Fruit fly (Drosophila melanogaster): ENCODE results near the gene Zasp67.

Gene Zasp67

dm6 chr3L:9744060-9744549 lies 53.4 kb downstream of the Zasp67 start (continued):
- TF ChIP-seq Hr3 (GFP tag; optimal IDR thresholded peaks at IDR 0.05) (peak; percentile 70), CG7357 (GFP tag; IDR thresholded peaks at IDR 0.05) (peak; percentile 81), cad (GFP tag; optimal IDR thresholded peaks at IDR 0.05) (no peak), ssp (GFP tag; IDR thresholded peaks at IDR 0.05) (peak; percentile 58), CG7786 (GFP tag; optimal IDR thresholded peaks at IDR 0.05) (peak; percentile 41), ci (GFP tag; IDR thresholded peaks at IDR 0.05) (peak; percentile 74), p53 (GFP tag; optimal IDR thresholded peaks at IDR 0.05) (peak; percentile 45), CrebB (tag; optimal IDR thresholded peaks at IDR 0.05) (peak; percentile 34), ftz-f1 (GFP tag; optimal IDR thresholded peaks at IDR 0.05) (no peak), CG9437 (GFP tag; optimal IDR thresholded peaks at IDR 0.05) (peak; percentile 72), pho (GFP tag; optimal IDR thresholded peaks at IDR 0.05) (peak; percentile 38), Lpt (GFP tag; optimal IDR thresholded peaks at IDR 0.05) (no peak), CG7271 (tag; optimal IDR thresholded peaks at IDR 0.05) (no peak), hth (optimal IDR thresholded peaks at IDR 0.05) (no peak), br (optimal IDR thresholded peaks at IDR 0.05) (no peak), CG2889 (GFP tag; IDR thresholded peaks at IDR 0.05) (peak; percentile 36; the same call in 1 of the 3 replicates), CG6175 (GFP tag; IDR thresholded peaks at IDR 0.05) (peak; percentile 55; the same call in 1 of the 3 replicates), twi (tag; optimal IDR thresholded peaks at IDR 0.05) (peak; percentile 58), Fer3 (tag; optimal IDR thresholded peaks at IDR 0.05) (peak; percentile 83), salm (tag; optimal IDR thresholded peaks at IDR 0.05) (peak; percentile 84), Ptx1 (GFP tag; IDR thresholded peaks at IDR 0.05) (peak; percentile 92), CG33213 (GFP tag; optimal IDR thresholded peaks at IDR 0.05) (peak; percentile 78), CG8478 (optimal IDR thresholded peaks at IDR 0.05) (no peak), Pdp1 (GFP tag; optimal IDR thresholded peaks at IDR 0.05) (peak; percentile 58 to 76), Rfx (GFP tag; IDR thresholded peaks at IDR 0.05) (peak; percentile 85), CG6813 (GFP tag; optimal IDR thresholded peaks at IDR 0.05) (peak; percentile 77), Lhr (GFP tag; optimal IDR thresholded peaks at IDR 0.05) (peak; percentile 52), E2f2 (GFP tag; IDR thresholded peaks at IDR 0.05) (peak; percentile 68), Antp (GFP tag; optimal IDR thresholded peaks at IDR 0.05) (peak; percentile 80), Dfd (GFP tag; optimal IDR thresholded peaks at IDR 0.05) (no peak), corto (GFP tag; optimal IDR thresholded peaks at IDR 0.05) (peak; percentile 89), az2 (GFP tag; optimal IDR thresholded peaks at IDR 0.05) (peak; percentile 80), eyg (GFP tag; optimal IDR thresholded peaks at IDR 0.05) (peak; percentile 89), CG10959 (GFP tag; IDR thresholded peaks at IDR 0.05) (peak; percentile 64), CG11085 (GFP tag; IDR thresholded peaks at IDR 0.05) (peak; percentile 65), h (optimal IDR thresholded peaks at IDR 0.05) (no peak), abd-A (tag; optimal IDR thresholded peaks at IDR 0.05) (peak; percentile 29), CG1603 (tag; optimal IDR thresholded peaks at IDR 0.05) (peak; percentile 75), psq (GFP tag; optimal IDR thresholded peaks at IDR 0.05) (no peak), dpn (GFP tag; optimal IDR thresholded peaks at IDR 0.05) (peak; percentile 75 to 76), kay (GFP tag; optimal IDR thresholded peaks at IDR 0.05) (peak; percentile 56), B-H1 (GFP tag; IDR thresholded peaks at IDR 0.05) (peak; percentile 80), chn (GFP tag; optimal IDR thresholded peaks at IDR 0.05) (peak; percentile 75), BtbVII (GFP tag; optimal IDR thresholded peaks at IDR 0.05) (peak; percentile 93), cg (GFP tag; optimal IDR thresholded peaks at IDR 0.05) (no peak), CG32772 (GFP tag; IDR thresholded peaks at IDR 0.05) (peak; percentile 84), zfh1 (GFP tag; IDR thresholded peaks at IDR 0.05) (peak; percentile 85), CG4820 (GFP tag; optimal IDR thresholded peaks at IDR 0.05) (peak; percentile 92), sd (tag; optimal IDR thresholded peaks at IDR 0.05) (peak; percentile 27), CG2202 (tag; optimal IDR thresholded peaks at IDR 0.05) (peak; percentile 21), CG8388 (GFP tag; optimal IDR thresholded peaks at IDR 0.05) (peak; percentile 86), CG10654 (GFP tag; optimal IDR thresholded peaks at IDR 0.05) (peak; percentile 90), pzg (GFP tag; optimal IDR thresholded peaks at IDR 0.05) (no peak)

Measured in whole organism, embryonic.